Worm (Caenorhabditis elegans) whole organism, L3 larva: Measurements from ENCODE around the gene hsp-16.2.

ENCODE experiments used
- R02D3.7 ChIP-seq: fragments of 150-350 bp; optimal IDR thresholded peaks from 2 replicates; lab custom pipeline; 2014; ENCODE audit warnings: missing biosample characterization, missing genetic modification characterization
- ZK546.5 ChIP-seq: sonication (generic microtip); optimal IDR thresholded peaks from 2 replicates; lab custom pipeline; 2017; ENCODE audit warnings: missing biosample characterization, missing genetic modification characterization
- ama-1 ChIP-seq: fragments of 150-350 bp; optimal IDR thresholded peaks from 2 replicates; lab custom pipeline; 2018
- ceh-16 ChIP-seq: sonication (generic microtip); optimal IDR thresholded peaks from 2 replicates; lab custom pipeline; 2017; ENCODE audit warnings: missing biosample characterization, missing genetic modification characterization
- ceh-28 ChIP-seq: fragments of 150-350 bp; optimal IDR thresholded peaks from 2 replicates; lab custom pipeline; 2014; ENCODE audit warnings: missing biosample characterization, missing genetic modification reagents, missing genetic modification characterization
- ceh-82 ChIP-seq: fragments of 150-350 bp; optimal IDR thresholded peaks from 2 replicates; lab custom pipeline; 2014; ENCODE audit warnings: missing biosample characterization, missing genetic modification characterization
- ceh-9 ChIP-seq: sonication (generic microtip); optimal IDR thresholded peaks from 2 replicates; lab custom pipeline; 2018; ENCODE audit warnings: missing biosample characterization, missing genetic modification characterization
- egl-27 ChIP-seq: sonication (generic microtip); optimal IDR thresholded peaks from 4 replicates; lab custom pipeline; 2017; ENCODE audit warnings: missing biosample characterization, missing genetic modification reagents, missing genetic modification characterization
- elt-2 ChIP-seq: sonication (generic microtip); optimal IDR thresholded peaks from 2 replicates; lab custom pipeline; 2016; ENCODE audit warnings: missing genetic modification reagents, mild to moderate bottlenecking, missing genetic modification characterization, missing compliant biosample characterization
- elt-3 ChIP-seq, 3 experiments: fragments of 150-350 bp in 1 of 3; sonication (generic microtip) in 2 of 3; optimal IDR thresholded peaks; 2 replicates in 2 of 3; 4 replicates in 1 of 3; lab custom pipeline; 2014 to 2017; ENCODE audit warnings: missing biosample characterization in 3 of 3, missing genetic modification characterization in 3 of 3
- eor-1 ChIP-seq, 2 experiments: fragments of 150-350 bp; optimal IDR thresholded peaks; 2 replicates each; lab custom pipeline; 2014 to 2018; ENCODE audit warnings: missing biosample characterization in 2 of 2, missing genetic modification characterization in 2 of 2
- fkh-2 ChIP-seq: fragments of 150-350 bp; optimal IDR thresholded peaks from 2 replicates; lab custom pipeline; 2014; ENCODE audit warnings: missing biosample characterization, missing genetic modification reagents, missing genetic modification characterization
- hmg-11 ChIP-seq: sonication (generic microtip); optimal IDR thresholded peaks from 2 replicates; lab custom pipeline; 2016; ENCODE audit warnings: missing genetic modification characterization, missing compliant biosample characterization
- jun-1 ChIP-seq: fragments of 150-350 bp; optimal IDR thresholded peaks from 2 replicates; lab custom pipeline; 2014; ENCODE audit warnings: missing biosample characterization, missing genetic modification reagents, missing genetic modification characterization
- lin-15B ChIP-seq: fragments of 150-350 bp; optimal IDR thresholded peaks from 2 replicates; lab custom pipeline; 2014; ENCODE audit warnings: missing biosample characterization, missing genetic modification characterization
- lin-39 ChIP-seq: fragments of 150-350 bp; optimal IDR thresholded peaks from 2 replicates; lab custom pipeline; 2018; ENCODE audit warnings: missing biosample characterization, missing genetic modification reagents, missing genetic modification characterization
- lsy-12 ChIP-seq: sonication (generic microtip); optimal IDR thresholded peaks from 2 replicates; lab custom pipeline; 2016; ENCODE audit warnings: mild to moderate bottlenecking, missing genetic modification characterization, missing compliant biosample characterization
- mdl-1 ChIP-seq: fragments of 150-350 bp; optimal IDR thresholded peaks from 2 replicates; lab custom pipeline; 2014; ENCODE audit warnings: missing biosample characterization, missing genetic modification characterization
- mml-1 ChIP-seq: fragments of 150-350 bp; sonication (generic microtip); optimal IDR thresholded peaks from 3 replicates; lab custom pipeline; 2014; ENCODE audit warnings: missing biosample characterization, missing genetic modification characterization
- nfya-1 ChIP-seq: sonication (generic microtip); optimal IDR thresholded peaks from 2 replicates; lab custom pipeline; 2017; ENCODE audit warnings: missing genetic modification characterization, mild to moderate bottlenecking, missing compliant biosample characterization, antibody characterized with exemption, moderate library complexity; ENCODE audit not compliant: insufficient read depth
- nhr-11 ChIP-seq: fragments of 150-350 bp; optimal IDR thresholded peaks from 2 replicates; lab custom pipeline; 2014; ENCODE audit warnings: missing biosample characterization, missing genetic modification characterization
- nhr-23 ChIP-seq: fragments of 150-350 bp; optimal IDR thresholded peaks from 2 replicates; lab custom pipeline; 2014; ENCODE audit warnings: missing biosample characterization, missing genetic modification reagents, missing genetic modification characterization
- nhr-25 ChIP-seq: sonication (generic microtip); optimal IDR thresholded peaks from 2 replicates; lab custom pipeline; 2017; ENCODE audit warnings: missing biosample characterization, missing genetic modification characterization
- nhr-28 ChIP-seq: fragments of 150-350 bp; optimal IDR thresholded peaks from 2 replicates; lab custom pipeline; 2014; ENCODE audit warnings: missing biosample characterization, missing genetic modification characterization
- nhr-43 ChIP-seq: sonication (generic microtip); optimal IDR thresholded peaks from 2 replicates; lab custom pipeline; 2016; ENCODE audit warnings: mild to moderate bottlenecking, missing genetic modification characterization, missing compliant biosample characterization; ENCODE audit not compliant: poor library complexity, severe bottlenecking
- nhr-67 ChIP-seq: fragments of 150-350 bp; optimal IDR thresholded peaks from 2 replicates; lab custom pipeline; 2014; ENCODE audit warnings: missing biosample characterization, missing genetic modification characterization
- nhr-76 ChIP-seq: fragments of 150-350 bp; sonication (generic microtip); optimal IDR thresholded peaks from 5 replicates; lab custom pipeline; 2014; ENCODE audit warnings: missing biosample characterization, missing genetic modification characterization
- nhr-77 ChIP-seq: fragments of 150-350 bp; optimal IDR thresholded peaks from 2 replicates; lab custom pipeline; 2014; ENCODE audit warnings: missing biosample characterization, missing genetic modification characterization
- pha-4 ChIP-seq: fragments of 150-350 bp; optimal IDR thresholded peaks from 2 replicates; lab custom pipeline; 2014; ENCODE audit warnings: missing biosample characterization, missing genetic modification reagents, missing genetic modification characterization
- pqm-1 ChIP-seq: fragments of 150-350 bp; optimal IDR thresholded peaks from 2 replicates; lab custom pipeline; 2017; ENCODE audit warnings: missing biosample characterization, missing genetic modification characterization, inconsistent platforms
- sea-2 ChIP-seq: fragments of 150-350 bp; sonication (generic microtip); optimal IDR thresholded peaks from 4 replicates; lab custom pipeline; 2014; ENCODE audit warnings: missing biosample characterization, missing genetic modification reagents, missing genetic modification characterization
- skn-1 ChIP-seq: fragments of 150-350 bp; optimal IDR thresholded peaks from 2 replicates; lab custom pipeline; 2014; ENCODE audit warnings: missing biosample characterization, missing genetic modification characterization
- unc-39 ChIP-seq: sonication (generic microtip); optimal IDR thresholded peaks from 4 replicates; lab custom pipeline; 2017; ENCODE audit warnings: missing biosample characterization, missing genetic modification characterization
- ztf-11 ChIP-seq: fragments of 150-350 bp; optimal IDR thresholded peaks from 2 replicates; lab custom pipeline; 2014; ENCODE audit warnings: missing biosample characterization, missing genetic modification characterization
- ztf-4 ChIP-seq: fragments of 150-350 bp; optimal IDR thresholded peaks from 2 replicates; lab custom pipeline; 2014; ENCODE audit warnings: missing biosample characterization, missing genetic modification characterization

The hsp-16.2 gene

ce11 chrV:1804645-1805559 is at the start of gene hsp-16.2, which contains the start of gene hsp-16.41:
TSS of gene hsp-16.2 (minus strand) at chrV:1804957.
TSS of gene hsp-16.41 (plus strand) at chrV:1805178.
- TF ChIP-seq lsy-12 (tag; lab: Kevin White, UChicago) (peak; percentile 46), mml-1 (tag; lab: Kevin White, UChicago) (no peak), ceh-28 (no peak), hmg-11 (tag; lab: Kevin White, UChicago) (peak; percentile 29), elt-3 (tag; optimal IDR thresholded peaks at IDR 0.05; lab: Kevin White, UChicago) (no peak), fkh-2 (tag; lab: Kevin White, UChicago) (no peak), ama-1 (lab: Kevin White, UChicago) (peak; percentile 95), pha-4 (tag; lab: Kevin White, UChicago) (peak; percentile 62), R02D3.7 (no peak), nhr-67 (no peak), nhr-76 (no peak), elt-2 (peak; percentile 28), lin-15B (tag; lab: Kevin White, UChicago) (no peak), eor-1 (tag; optimal IDR thresholded peaks at IDR 0.05; lab: Kevin White, UChicago) (peak in 1 of 2 experiments; percentile 69), nfya-1 (tag; lab: Kevin White, UChicago) (peak; percentile 81), ztf-4 (tag; lab: Kevin White, UChicago) (no peak), nhr-25 (tag; lab: Kevin White, UChicago) (peak; percentile 6), lin-39 (tag; lab: Kevin White, UChicago) (peak; percentile 49), sea-2 (peak; percentile 65), skn-1 (tag; lab: Kevin White, UChicago) (peak; percentile 40), mdl-1 (no peak), nhr-11 (tag; lab: Kevin White, UChicago) (no peak)

DNA sequence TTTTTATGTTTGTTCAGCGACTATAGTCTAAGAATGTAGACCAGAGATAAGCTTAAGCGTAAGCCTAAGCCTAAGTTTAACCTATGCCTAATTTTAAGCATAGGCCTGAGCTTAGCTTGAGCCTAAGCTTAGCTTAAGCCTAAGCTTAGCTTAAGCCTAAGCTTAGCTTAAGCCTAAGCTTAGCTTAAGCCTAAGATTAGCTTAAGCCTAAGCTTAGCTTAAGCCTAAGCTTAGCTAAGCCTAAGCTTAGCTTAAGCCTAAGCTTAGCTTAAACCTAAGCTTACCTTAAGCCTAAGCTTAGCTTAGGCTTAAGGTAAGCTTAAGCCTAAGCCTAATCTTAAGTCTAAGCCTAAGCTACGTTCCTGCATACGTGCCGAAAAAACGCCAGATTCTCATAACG is 43.8 kb upstream of the hsp-16.2 start:
- no peak for TF ChIP-seq ama-1 (lab: Kevin White, UChicago)
- TF ChIP-seq ceh-9, result no peak
- no peak for TF ChIP-seq ceh-82
- TF ChIP-seq ztf-11 (tag; lab: Kevin White, UChicago), result no peak
- no peak for TF ChIP-seq nhr-67
- TF ChIP-seq pqm-1, result no peak
- TF ChIP-seq ztf-4 (tag; lab: Kevin White, UChicago), result no peak
- no peak for TF ChIP-seq nhr-76
- no peak for TF ChIP-seq eor-1 (tag; optimal IDR thresholded peaks at IDR 0.05; lab: Kevin White, UChicago)
- no peak for TF ChIP-seq nhr-43 (tag; lab: Kevin White, UChicago)
- TF ChIP-seq ceh-16 (tag; lab: Kevin White, UChicago), result no peak
- no peak for TF ChIP-seq nhr-77 (tag; lab: Kevin White, UChicago)
- no peak for TF ChIP-seq lin-15B (tag; lab: Kevin White, UChicago)
- no peak for TF ChIP-seq nfya-1 (tag; lab: Kevin White, UChicago)
- no peak for TF ChIP-seq egl-27 (tag; lab: Kevin White, UChicago)
- no peak for TF ChIP-seq ZK546.5 (tag; lab: Kevin White, UChicago)
- TF ChIP-seq unc-39, result no peak
- TF ChIP-seq sea-2, result no peak

DNA sequence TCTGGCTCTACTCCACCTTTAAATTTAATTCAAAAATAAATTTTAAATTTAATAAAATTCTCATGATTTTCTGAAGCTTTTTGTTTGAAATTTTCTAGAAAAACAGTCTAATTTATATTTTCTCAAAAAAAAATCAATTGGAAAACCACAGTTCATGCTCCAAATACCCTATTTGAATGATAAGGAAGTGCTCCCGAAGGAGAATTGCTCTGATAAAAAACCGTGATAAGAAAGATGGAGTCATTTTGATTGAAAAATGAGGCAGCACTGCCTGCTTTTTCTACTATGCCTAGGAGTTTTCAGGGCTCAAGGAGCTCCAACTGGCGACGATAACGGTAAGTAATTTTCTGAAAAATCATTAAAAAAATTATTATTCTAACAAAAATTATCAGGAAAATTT is 41.2 kb upstream of the hsp-16.2 start, which contains the start of gene T10B5.7:
TSS of gene T10B5.7 (plus strand) at position 225 of the 400 bp plus-strand sequence.
- peak; percentile 78 for TF ChIP-seq elt-2
- no peak for TF ChIP-seq sea-2
- no peak for TF ChIP-seq nhr-28 (tag; lab: Kevin White, UChicago)
- TF ChIP-seq nhr-23 (tag; lab: Kevin White, UChicago), result no peak
- no peak for TF ChIP-seq ztf-11 (tag; lab: Kevin White, UChicago)
- TF ChIP-seq ama-1 (lab: Kevin White, UChicago), result no peak
- TF ChIP-seq pqm-1, result peak; percentile 46
- TF ChIP-seq nhr-25 (tag; lab: Kevin White, UChicago), result no peak

ce11 chrV:1841744-1842143 is 37.0 kb upstream of the hsp-16.2 start, which contains the start of gene T10B5.8:
TSS of gene T10B5.8 (plus strand) at chrV:1842044.
- TF ChIP-seq ceh-16 (tag; lab: Kevin White, UChicago) (no peak), egl-27 (tag; lab: Kevin White, UChicago) (no peak), ztf-4 (tag; lab: Kevin White, UChicago) (no peak), pha-4 (tag; lab: Kevin White, UChicago) (no peak), ZK546.5 (tag; lab: Kevin White, UChicago) (no peak), pqm-1 (no peak), lin-15B (tag; lab: Kevin White, UChicago) (no peak), fkh-2 (tag; lab: Kevin White, UChicago) (no peak), jun-1 (tag; lab: Kevin White, UChicago) (no peak)
- TF ChIP-seq, all 47 proteins: peak for 0
